Worm (Caenorhabditis elegans) whole organism, mixed stage, embryonic: Measurements from ENCODE around the gene clec-39.

Experiments used
- M03D4.4 ChIP-seq: sonication (generic microtip); optimal IDR thresholded peaks from 2 replicates; lab custom pipeline; 2017; ENCODE audit warnings: mild to moderate bottlenecking, missing genetic modification characterization, missing compliant biosample characterization
- bed-3 ChIP-seq: fragments of 200-800 bp; sonication (Bioruptor generic); optimal IDR thresholded peaks from 3 replicates; lab custom pipeline; 2018; ENCODE audit warnings: mild to moderate bottlenecking, missing genetic modification characterization, moderate library complexity, missing compliant biosample characterization
- ceh-83 ChIP-seq: fragments of 200-800 bp; sonication (Bioruptor generic); optimal IDR thresholded peaks from 2 replicates; lab custom pipeline; 2018; ENCODE audit warnings: mild to moderate bottlenecking, missing genetic modification characterization, missing compliant biosample characterization
- elt-3 ChIP-seq: fragments of 150-350 bp; optimal IDR thresholded peaks from 2 replicates; lab custom pipeline; 2014; ENCODE audit warnings: missing biosample characterization, missing genetic modification characterization
- lin-13 ChIP-seq: fragments of 150-350 bp; optimal IDR thresholded peaks from 2 replicates; lab custom pipeline; 2014; ENCODE audit warnings: missing biosample characterization, missing genetic modification characterization
- mep-1 ChIP-seq: fragments of 150-350 bp; optimal IDR thresholded peaks from 2 replicates; lab custom pipeline; 2017; ENCODE audit warnings: missing biosample characterization, missing genetic modification reagents, missing genetic modification characterization, inconsistent platforms
- nhr-76 ChIP-seq: sonication (generic microtip); optimal IDR thresholded peaks from 2 replicates; lab custom pipeline; 2017; ENCODE audit warnings: missing biosample characterization, missing genetic modification characterization
- pha-4 ChIP-seq: fragments of 150-350 bp; optimal IDR thresholded peaks from 2 replicates; lab custom pipeline; 2018; ENCODE audit warnings: missing biosample characterization, missing genetic modification reagents, missing genetic modification characterization
- sem-2 ChIP-seq: fragments of 200-800 bp; sonication (Bioruptor generic); optimal IDR thresholded peaks from 2 replicates; lab custom pipeline; 2018; ENCODE audit warnings: mild to moderate bottlenecking, missing genetic modification characterization, missing compliant biosample characterization
- snpc-4 ChIP-seq: fragments of 150-350 bp; optimal IDR thresholded peaks from 2 replicates; lab custom pipeline; 2014; ENCODE audit warnings: missing biosample characterization, missing genetic modification characterization
- unc-120 ChIP-seq: sonication (generic microtip); optimal IDR thresholded peaks from 2 replicates; lab custom pipeline; 2017; ENCODE audit warnings: missing genetic modification characterization, missing compliant biosample characterization; ENCODE audit not compliant: poor library complexity, severe bottlenecking
- unc-39 ChIP-seq: fragments of 150-350 bp; optimal IDR thresholded peaks from 2 replicates; lab custom pipeline; 2014; ENCODE audit warnings: missing biosample characterization, missing genetic modification characterization
- unc-62 ChIP-seq: fragments of 150-350 bp; optimal IDR thresholded peaks from 2 replicates; lab custom pipeline; 2014; ENCODE audit warnings: missing biosample characterization, missing genetic modification reagents, missing genetic modification characterization
- ztf-11 ChIP-seq: fragments of 150-350 bp; optimal IDR thresholded peaks from 2 replicates; lab custom pipeline; 2014; ENCODE audit warnings: missing biosample characterization, missing genetic modification characterization

DNA sequence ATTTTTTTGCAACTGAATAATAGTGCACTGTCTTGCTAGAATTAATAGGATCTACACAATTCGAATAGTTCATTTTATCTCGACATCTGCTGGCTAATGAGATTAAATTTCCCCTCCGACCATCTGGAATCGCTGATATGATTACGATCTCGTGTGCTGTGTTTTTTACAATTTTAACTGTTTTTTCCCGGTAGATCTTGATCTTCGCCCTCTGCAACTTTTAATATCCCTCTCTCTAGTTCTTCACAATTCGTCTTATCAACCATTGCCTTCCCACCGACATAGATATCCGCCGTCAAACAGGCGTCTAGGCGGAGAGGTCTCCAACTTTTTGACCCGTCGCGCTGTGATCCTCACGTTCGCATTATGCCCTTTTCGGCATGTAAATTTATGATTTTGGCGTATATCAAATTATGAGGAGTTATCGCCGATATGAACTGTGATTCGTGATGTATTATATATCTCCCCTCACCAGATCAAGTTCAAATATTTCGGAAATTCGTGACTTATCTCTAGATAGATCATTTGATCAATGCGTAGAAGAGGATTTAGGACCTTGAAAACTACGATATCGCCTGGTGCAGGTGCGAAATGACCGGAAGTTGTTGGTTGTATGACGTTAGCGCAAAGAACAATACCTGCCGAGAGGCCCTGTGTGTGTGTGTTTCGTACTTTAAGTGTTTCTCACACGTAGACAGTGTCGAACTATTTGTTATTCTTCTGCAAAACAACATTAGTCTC is 39.6 kb downstream of the clec-39 start:
- TF ChIP-seq ztf-11 (no peak), snpc-4 (tag; lab: Kevin White, UChicago) (no peak), mep-1 (tag; lab: Kevin White, UChicago) (no peak), pha-4 (tag; lab: Kevin White, UChicago) (no peak), unc-62 (GFP tag; lab: Kevin White, UChicago) (no peak), ceh-83 (GFP tag; lab: Kevin White, UChicago) (no peak), elt-3 (tag; lab: Kevin White, UChicago) (peak; percentile 70), nhr-76 (no peak), lin-13 (tag; lab: Kevin White, UChicago) (no peak), unc-120 (tag; lab: Kevin White, UChicago) (no peak), bed-3 (no peak), unc-39 (tag; lab: Kevin White, UChicago) (no peak), M03D4.4 (tag; lab: Kevin White, UChicago) (no peak), sem-2 (no peak)
